Worm (Caenorhabditis elegans): ENCODE data around the gene grl-30.

DNA sequence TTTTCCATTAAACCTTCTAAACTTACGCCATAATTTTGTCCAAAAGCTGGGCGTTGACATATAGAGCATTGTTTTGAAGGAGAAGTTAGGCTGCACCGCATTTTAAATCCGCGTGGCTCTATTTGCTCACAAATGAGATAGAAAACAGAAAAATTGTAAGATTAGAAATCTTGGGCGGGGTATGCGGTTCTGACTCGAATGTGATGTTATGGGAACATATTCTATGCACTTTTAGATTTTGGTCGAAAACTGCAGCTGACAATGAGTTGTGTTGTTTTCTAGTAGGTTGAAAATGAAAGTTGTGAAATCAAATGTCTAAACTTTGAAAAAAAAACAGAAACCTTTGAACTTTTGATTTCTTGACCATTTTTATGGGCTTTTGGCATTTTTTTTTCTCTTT lies 12.7 kb upstream of the grl-30 start, which contains the start of gene nhr-222:
- TF ChIP-seq mep-1 (tag; optimal IDR thresholded peaks at IDR 0.05) (no peak), skn-1 (tag; optimal IDR thresholded peaks at IDR 0.05) (no peak), ama-1 (optimal IDR thresholded peaks at IDR 0.05) (no peak)
